Worm (Caenorhabditis elegans) whole organism, L4 larva: Measurements from ENCODE around the gene Y46H3D.1.
"Not testable (repeated sequence)": the region's sequence is repeated elsewhere in the genome, so short reads cannot be mapped to it uniquely, and the experiment has no call there.

Experiments
- R02D3.7 ChIP-seq: fragments of 150-350 bp; sonication (generic microtip); optimal IDR thresholded peaks from 3 replicates; lab custom pipeline; 2014; ENCODE audit warnings: missing biosample characterization, missing genetic modification characterization
- aha-1 ChIP-seq: fragments of 150-350 bp; peaks from one replicate; lab custom pipeline; 2014; ENCODE audit warnings: missing biosample characterization, missing genetic modification characterization
- nhr-77 ChIP-seq: fragments of 150-350 bp; optimal IDR thresholded peaks from 2 replicates; lab custom pipeline; 2014; ENCODE audit warnings: missing biosample characterization, missing genetic modification characterization
- zag-1 ChIP-seq: fragments of 150-350 bp; optimal IDR thresholded peaks from 2 replicates; lab custom pipeline; 2014; ENCODE audit warnings: missing biosample characterization, missing genetic modification characterization
- zfp-3 ChIP-seq: fragments of 200-800 bp; sonication (Bioruptor generic); conservative IDR thresholded peaks from 2 replicates; pipeline ENCODE4 v1.3.6; 2022; ENCODE audit warnings: missing genetic modification reagents, missing genetic modification characterization, missing compliant biosample characterization

DNA sequence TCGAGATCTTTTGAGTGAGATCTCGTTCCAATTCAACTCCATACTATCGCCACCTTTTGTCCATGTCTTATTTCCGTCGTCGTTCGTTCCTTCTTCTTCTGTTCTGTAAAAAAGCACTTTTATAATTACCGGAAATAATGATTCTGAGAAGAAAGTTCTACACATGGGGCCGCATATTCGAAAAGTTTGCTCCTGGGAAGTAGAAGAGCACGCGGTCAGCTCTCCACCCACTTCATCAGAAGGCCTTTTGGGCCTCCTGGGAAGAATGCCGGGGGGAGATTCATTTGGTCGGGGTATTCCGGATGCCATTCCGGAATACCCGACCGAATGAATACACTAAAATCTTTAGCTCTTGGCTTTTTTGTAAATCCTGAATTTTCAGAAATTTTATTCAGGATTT, 50.2 kb downstream of the Y46H3D.1 start, which contains the start of gene Y46H3C.5:
- TF ChIP-seq aha-1; nhr-77; zfp-3 (GFP tag; lab: Robert Waterston, UW); R02D3.7; zag-1 (tag; lab: Kevin White, UChicago): not testable (repeated sequence)
